Worm (Caenorhabditis elegans) whole organism, young adult: ENCODE measurements around the gene F10E7.11.

ENCODE experiments used
- B0019.2 ChIP-seq: fragments of 200-800 bp; sonication (Bioruptor generic); conservative IDR thresholded peaks from 2 replicates; pipeline ENCODE4 v1.3.6; 2022; ENCODE audit warnings: missing genetic modification reagents, missing genetic modification characterization, missing compliant biosample characterization
- B0336.3 ChIP-seq: fragments of 200-800 bp; sonication (Bioruptor generic); IDR thresholded peaks from 2 replicates; pipeline ENCODE4 v1.3.6; 2022; ENCODE audit warnings: missing genetic modification characterization, missing compliant biosample characterization
- C06A6.2 ChIP-seq: fragments of 200-800 bp; sonication (Bioruptor generic); conservative IDR thresholded peaks from 2 replicates; pipeline ENCODE4 v1.3.6; 2022; ENCODE audit warnings: missing genetic modification characterization, missing compliant biosample characterization
- D2030.7 ChIP-seq: fragments of 200-800 bp; sonication (Bioruptor generic); IDR thresholded peaks from 2 replicates; pipeline ENCODE4 v1.3.6; 2022; ENCODE audit warnings: missing genetic modification reagents, missing genetic modification characterization, missing compliant biosample characterization
- F22D6.2 ChIP-seq: sonication (generic microtip); optimal IDR thresholded peaks from 2 replicates; lab custom pipeline; 2016; ENCODE audit warnings: mild to moderate bottlenecking, missing genetic modification characterization, missing compliant biosample characterization
- F39B2.1 ChIP-seq: fragments of 200-800 bp; sonication (Bioruptor generic); IDR thresholded peaks from 2 replicates; pipeline ENCODE4 v1.3.6; 2022; ENCODE audit warnings: missing genetic modification reagents, missing genetic modification characterization, missing compliant biosample characterization
- F49E8.2 ChIP-seq: sonication (generic microtip); optimal IDR thresholded peaks from 3 replicates; lab custom pipeline; 2017; ENCODE audit warnings: missing genetic modification characterization, mild to moderate bottlenecking, missing compliant biosample characterization, antibody characterized with exemption, moderate library complexity; ENCODE audit not compliant: insufficient read depth
- F52B5.7 ChIP-seq: sonication (generic microtip); optimal IDR thresholded peaks from 2 replicates; lab custom pipeline; 2016; ENCODE audit warnings: mild to moderate bottlenecking, missing genetic modification characterization, missing compliant biosample characterization
- F57C9.4 ChIP-seq: sonication (generic microtip); optimal IDR thresholded peaks from 2 replicates; lab custom pipeline; 2017; ENCODE audit warnings: mild to moderate bottlenecking, missing genetic modification characterization, missing compliant biosample characterization
- K12H6.12 ChIP-seq: fragments of 200-800 bp; sonication (Bioruptor generic); optimal IDR thresholded peaks from 2 replicates; lab custom pipeline; 2018; ENCODE audit warnings: mild to moderate bottlenecking, missing genetic modification characterization, missing compliant biosample characterization
- T26A5.8 ChIP-seq: sonication (generic microtip); optimal IDR thresholded peaks from 2 replicates; lab custom pipeline; 2016; ENCODE audit warnings: missing genetic modification characterization, missing compliant biosample characterization
- Y56A3A.18 ChIP-seq: fragments of 200-800 bp; sonication (Bioruptor generic); IDR thresholded peaks from 2 replicates; pipeline ENCODE4 v1.3.6; 2022; ENCODE audit warnings: missing genetic modification reagents, missing genetic modification characterization, missing compliant biosample characterization
- ZK185.1 ChIP-seq: sonication (generic microtip); optimal IDR thresholded peaks from 2 replicates; lab custom pipeline; 2016; ENCODE audit warnings: mild to moderate bottlenecking, missing genetic modification characterization, missing compliant biosample characterization; ENCODE audit not compliant: poor library complexity, severe bottlenecking
- aptf-3 ChIP-seq: fragments of 200-800 bp; sonication (Bioruptor generic); IDR thresholded peaks from 2 replicates; pipeline ENCODE4 v1.3.6; 2022; ENCODE audit warnings: missing genetic modification characterization, missing compliant biosample characterization
- attf-3 ChIP-seq: fragments of 200-800 bp; sonication (Bioruptor generic); conservative IDR thresholded peaks from 2 replicates; pipeline ENCODE4 v1.3.6; 2022; ENCODE audit warnings: missing genetic modification reagents, missing genetic modification characterization, missing compliant biosample characterization
- attf-5 ChIP-seq: fragments of 200-800 bp; sonication (Bioruptor generic); optimal IDR thresholded peaks from 2 replicates; lab custom pipeline; 2018; ENCODE audit warnings: mild to moderate bottlenecking, missing genetic modification characterization, missing compliant biosample characterization
- ceh-91 ChIP-seq: fragments of 200-800 bp; sonication (Bioruptor generic); IDR thresholded peaks from 2 replicates; pipeline ENCODE4 v1.3.6; 2022; ENCODE audit warnings: missing genetic modification reagents, missing genetic modification characterization, missing compliant biosample characterization
- efl-1 ChIP-seq: fragments of 150-350 bp; optimal IDR thresholded peaks from 2 replicates; lab custom pipeline; 2014; ENCODE audit warnings: missing biosample characterization, missing genetic modification reagents, missing genetic modification characterization
- ekl-4 ChIP-seq: fragments of 200-800 bp; sonication (Bioruptor generic); IDR thresholded peaks from 2 replicates; pipeline ENCODE4 v1.3.6; 2022; ENCODE audit warnings: missing genetic modification reagents, missing genetic modification characterization, missing compliant biosample characterization
- ets-4 ChIP-seq: fragments of 200-800 bp; sonication (Bioruptor generic); optimal IDR thresholded peaks from 2 replicates; lab custom pipeline; 2018; ENCODE audit warnings: mild to moderate bottlenecking, missing genetic modification characterization, missing compliant biosample characterization
- hmg-1.2 ChIP-seq: fragments of 200-800 bp; sonication (Bioruptor generic); IDR thresholded peaks from 2 replicates; pipeline ENCODE4 v1.3.6; 2022; ENCODE audit warnings: missing genetic modification reagents, missing genetic modification characterization, missing compliant biosample characterization
- hrde-1 ChIP-seq: sonication (generic microtip); optimal IDR thresholded peaks from 2 replicates; lab custom pipeline; 2016; ENCODE audit warnings: missing genetic modification characterization, mild to moderate bottlenecking, missing compliant biosample characterization, moderate library complexity, missing genotype, missing genetic modification reagents, borderline replicate concordance
- lin-40 ChIP-seq: sonication (generic microtip); optimal IDR thresholded peaks from 2 replicates; lab custom pipeline; 2016; ENCODE audit warnings: missing genetic modification characterization, mild to moderate bottlenecking, missing compliant biosample characterization, missing genotype, missing genetic modification reagents
- lin-54 ChIP-seq: fragments of 200-800 bp; sonication (Bioruptor generic); optimal IDR thresholded peaks from 2 replicates; lab custom pipeline; 2018; ENCODE audit warnings: mild to moderate bottlenecking, missing genetic modification characterization, missing compliant biosample characterization
- madf-6 ChIP-seq: fragments of 200-800 bp; sonication (Bioruptor generic); IDR thresholded peaks from 2 replicates; pipeline ENCODE4 v1.3.6; 2022; ENCODE audit warnings: missing genetic modification reagents, missing genetic modification characterization, missing compliant biosample characterization
- mxl-1 ChIP-seq: sonication (generic microtip); optimal IDR thresholded peaks from 2 replicates; lab custom pipeline; 2016; ENCODE audit warnings: missing genetic modification characterization, missing compliant biosample characterization
- nfya-1 ChIP-seq: sonication (generic microtip); optimal IDR thresholded peaks from 2 replicates; lab custom pipeline; 2017; ENCODE audit warnings: antibody characterized with exemption, missing compliant biosample characterization, missing genetic modification characterization, borderline replicate concordance; ENCODE audit not compliant: insufficient read depth
- nhr-120 ChIP-seq: fragments of 200-800 bp; sonication (Bioruptor generic); IDR thresholded peaks from 2 replicates; pipeline ENCODE4 v1.3.6; 2022; ENCODE audit warnings: missing genetic modification characterization, missing compliant biosample characterization
- nhr-179 ChIP-seq: sonication (generic microtip); optimal IDR thresholded peaks from 2 replicates; lab custom pipeline; 2016; ENCODE audit warnings: mild to moderate bottlenecking, missing genetic modification characterization, missing compliant biosample characterization
- nhr-80 ChIP-seq: sonication (generic microtip); optimal IDR thresholded peaks from 2 replicates; lab custom pipeline; 2016; ENCODE audit warnings: missing genetic modification characterization, missing compliant biosample characterization
- nhr-90 ChIP-seq: sonication (generic microtip); optimal IDR thresholded peaks from 2 replicates; lab custom pipeline; 2016; ENCODE audit warnings: missing genotype, mild to moderate bottlenecking, missing genetic modification characterization, missing compliant biosample characterization
- pbrm-1 ChIP-seq: fragments of 200-800 bp; sonication (Bioruptor generic); IDR thresholded peaks from 2 replicates; pipeline ENCODE4 v1.3.6; 2022; ENCODE audit warnings: missing genetic modification reagents, missing genetic modification characterization, missing compliant biosample characterization
- pha-4 ChIP-seq: fragments of 150-350 bp; sonication (generic microtip); optimal IDR thresholded peaks from 2 replicates; lab custom pipeline; 2014; ENCODE audit warnings: missing biosample characterization, missing genetic modification reagents, missing genetic modification characterization
- sdz-38 ChIP-seq: sonication (generic microtip); optimal IDR thresholded peaks from 2 replicates; lab custom pipeline; 2016; ENCODE audit warnings: missing genotype, missing genetic modification characterization, missing compliant biosample characterization
- snpc-1.1 ChIP-seq: sonication (generic microtip); optimal IDR thresholded peaks from 2 replicates; lab custom pipeline; 2017; ENCODE audit warnings: missing genetic modification characterization, mild to moderate bottlenecking, missing compliant biosample characterization, antibody characterized with exemption, moderate library complexity, missing genotype, missing genetic modification reagents; ENCODE audit not compliant: insufficient read depth
- snpc-1.3 ChIP-seq: sonication (generic microtip); optimal IDR thresholded peaks from 2 replicates; lab custom pipeline; 2017; ENCODE audit warnings: missing genetic modification characterization, mild to moderate bottlenecking, missing compliant biosample characterization, antibody characterized with exemption, moderate library complexity, missing genotype, missing genetic modification reagents; ENCODE audit not compliant: insufficient read depth
- snpc-3.4 ChIP-seq: sonication (generic microtip); optimal IDR thresholded peaks from 2 replicates; lab custom pipeline; 2017; ENCODE audit warnings: missing genetic modification characterization, mild to moderate bottlenecking, missing compliant biosample characterization, antibody characterized with exemption, moderate library complexity, missing genotype, missing genetic modification reagents
- snpc-4 ChIP-seq, 5 experiments: fragments of 150-350 bp in 1 of 5; sonication (generic microtip) in 4 of 5; optimal IDR thresholded peaks; 2 replicates each; lab custom pipeline; 2014 to 2018; ENCODE audit warnings: missing genetic modification characterization in 5 of 5, missing biosample characterization in 3 of 5, antibody characterized with exemption in 2 of 5, mild to moderate bottlenecking in 2 of 5, missing compliant biosample characterization in 2 of 5, missing genotype in 2 of 5, moderate library complexity in 2 of 5, missing genetic modification reagents in 1 of 5
- somi-1 ChIP-seq: fragments of 200-800 bp; sonication (Bioruptor generic); optimal IDR thresholded peaks from 2 replicates; lab custom pipeline; 2018; ENCODE audit warnings: mild to moderate bottlenecking, missing genetic modification characterization, missing compliant biosample characterization
- tbx-9 ChIP-seq: sonication (generic microtip); optimal IDR thresholded peaks from 2 replicates; lab custom pipeline; 2016; ENCODE audit warnings: borderline replicate concordance, missing genetic modification characterization, inconsistent platforms, missing compliant biosample characterization
- tlf-1 ChIP-seq: fragments of 200-800 bp; sonication (Bioruptor generic); optimal IDR thresholded peaks from 2 replicates; lab custom pipeline; 2018; ENCODE audit warnings: mild to moderate bottlenecking, missing genetic modification characterization, missing compliant biosample characterization
- ztf-18 ChIP-seq: sonication (generic microtip); optimal IDR thresholded peaks from 2 replicates; lab custom pipeline; 2016; ENCODE audit warnings: missing genotype, mild to moderate bottlenecking, missing genetic modification characterization, missing compliant biosample characterization

The F10E7.11 gene

DNA sequence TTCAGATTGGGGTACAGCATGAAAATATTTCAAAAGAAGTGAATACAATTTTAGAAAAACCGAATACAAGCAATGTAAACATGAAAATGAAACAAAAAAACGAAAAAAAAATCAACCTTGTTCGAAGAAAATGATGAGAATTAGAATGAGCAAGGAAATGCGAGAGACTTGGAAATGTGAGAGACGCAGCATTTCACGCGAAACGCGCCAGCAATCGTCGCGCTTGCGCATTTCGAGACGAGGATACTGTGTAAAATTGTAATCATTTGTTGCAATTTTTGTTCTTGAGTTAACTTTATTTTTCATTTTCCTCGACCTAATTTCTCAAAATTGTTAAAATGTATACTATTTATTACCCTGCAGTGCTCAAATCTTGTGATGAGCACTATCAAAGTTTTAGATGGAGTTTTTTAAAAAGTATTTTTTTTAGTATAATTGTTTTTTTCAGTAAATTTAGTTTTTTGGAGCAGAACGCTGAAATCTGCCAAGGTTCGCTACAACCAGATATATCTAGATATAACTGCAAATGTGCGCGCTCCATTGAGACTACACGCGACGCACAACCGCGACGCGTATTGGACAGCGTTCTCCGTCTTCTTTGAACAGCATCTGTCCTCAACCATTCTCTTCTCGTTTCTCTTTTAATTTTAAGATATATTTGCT lies 29.4 kb upstream of the F10E7.11 start, which contains the start of gene fust-1 (continued):
- TF ChIP-seq ets-4 (GFP tag; lab: Kevin White, UChicago) (peak; percentile 48), Y56A3A.18 (GFP tag; lab: Robert Waterston, UW) (peak; percentile 87)

DNA sequence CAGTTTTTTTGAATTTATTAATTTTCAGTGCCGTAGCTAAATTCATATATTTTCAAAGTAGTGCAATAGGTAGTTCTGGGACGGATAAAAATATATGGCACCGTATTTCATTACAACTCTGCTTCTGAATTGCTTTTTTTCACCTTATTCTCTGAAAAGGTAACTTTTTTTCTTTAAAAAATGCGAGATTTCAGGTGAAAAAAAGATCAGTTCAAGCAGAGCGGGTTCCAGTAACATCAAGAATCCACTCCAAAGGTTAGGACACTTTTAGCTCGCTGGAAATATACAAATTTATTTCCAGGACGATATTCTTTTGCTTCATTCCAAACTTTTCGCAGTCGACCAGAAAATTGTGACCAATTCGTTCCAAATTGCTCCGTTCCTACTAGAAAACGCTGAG lies 25.4 kb upstream of the F10E7.11 start, which contains the start of gene T07F8.1:
Gene T07F8.1, plus strand, starts transcription at position 301 of the 400 bp plus-strand sequence.
- TF ChIP-seq nhr-120 (GFP tag; lab: Robert Waterston, UW): no peak
- no peak for TF ChIP-seq ets-4 (GFP tag; lab: Kevin White, UChicago)
- no peak for TF ChIP-seq nhr-90
- no peak for TF ChIP-seq nfya-1 (tag; lab: Kevin White, UChicago)
- no peak for TF ChIP-seq pbrm-1 (GFP tag; lab: Robert Waterston, UW)
- TF ChIP-seq F39B2.1: no peak
- TF ChIP-seq C06A6.2 (GFP tag; lab: Robert Waterston, UW): no peak
- no peak for TF ChIP-seq ekl-4 (GFP tag; lab: Robert Waterston, UW)
- TF ChIP-seq nhr-179 (tag; lab: Kevin White, UChicago): no peak
- TF ChIP-seq F52B5.7 (tag; lab: Kevin White, UChicago): no peak
- no peak for TF ChIP-seq madf-6
- no peak for TF ChIP-seq sdz-38 (tag; lab: Kevin White, UChicago)
- no peak for TF ChIP-seq aptf-3 (GFP tag; lab: Robert Waterston, UW)
- no peak for TF ChIP-seq mxl-1 (tag; lab: Kevin White, UChicago)
- TF ChIP-seq attf-5 (GFP tag; lab: Kevin White, UChicago): no peak
- TF ChIP-seq hrde-1 (tag; lab: Kevin White, UChicago): no peak
- TF ChIP-seq F57C9.4 (tag; lab: Kevin White, UChicago): no peak

DNA sequence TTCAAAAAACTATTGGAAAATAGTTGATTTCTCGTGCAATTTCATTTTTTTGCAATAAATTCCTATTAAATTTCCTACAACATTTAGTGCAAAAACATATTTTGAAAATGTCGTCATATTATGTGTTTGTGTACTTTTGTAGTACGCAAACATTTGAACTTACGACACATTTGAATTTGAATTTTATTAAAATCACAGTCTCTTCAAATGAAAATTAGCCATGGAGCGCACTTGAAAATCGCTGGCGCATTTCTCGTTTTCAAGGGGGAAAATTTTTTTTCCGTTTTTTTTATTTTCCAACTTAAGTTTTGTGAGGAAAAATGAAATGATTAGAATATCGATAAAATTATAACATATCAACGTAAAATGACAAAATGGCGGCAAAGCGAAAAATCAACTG lies 24.9 kb upstream of the F10E7.11 start:
- TF ChIP-seq snpc-3.4 (tag; lab: Kevin White, UChicago) (peak; percentile 78), attf-3 (GFP tag; lab: Robert Waterston, UW) (peak; percentile 31; the same call in 1 of the 2 replicates), tbx-9 (tag; lab: Kevin White, UChicago) (no peak), D2030.7 (GFP tag; lab: Robert Waterston, UW) (peak; percentile 60), snpc-1.3 (tag; lab: Kevin White, UChicago) (peak; percentile 73), ceh-91 (GFP tag; lab: Robert Waterston, UW) (peak; percentile 78), snpc-1.1 (tag; lab: Kevin White, UChicago) (peak; percentile 65), pha-4 (tag; lab: Kevin White, UChicago) (no peak), attf-5 (GFP tag; lab: Kevin White, UChicago) (peak; percentile 68), T26A5.8 (no peak), somi-1 (GFP tag; lab: Kevin White, UChicago) (no peak), tlf-1 (peak; percentile 55), lin-54 (GFP tag; lab: Kevin White, UChicago) (peak; percentile 85), K12H6.12 (tag; lab: Kevin White, UChicago) (no peak), hrde-1 (tag; lab: Kevin White, UChicago) (peak; percentile 46), hmg-1.2 (GFP tag; lab: Robert Waterston, UW) (peak; percentile 53; the same call in 1 of the 2 replicates), ekl-4 (GFP tag; lab: Robert Waterston, UW) (0 out of 2 replicates have a peak, but pooled peaks have one; percentile 17), lin-40 (tag; lab: Kevin White, UChicago) (peak; percentile 27), ZK185.1 (tag; lab: Kevin White, UChicago) (peak; percentile 35), F49E8.2 (peak; percentile 70), efl-1 (GFP tag; lab: Kevin White, UChicago) (peak; percentile 45), B0336.3 (GFP tag; lab: Robert Waterston, UW) (no peak), snpc-4 (GFP tag; optimal IDR thresholded peaks at IDR 0.05; lab: Kevin White, UChicago) (peak; percentile 18), snpc-4 (tag; optimal IDR thresholded peaks at IDR 0.05; lab: Kevin White, UChicago) (peak in 2 of 4 experiments; percentile 28 to 32), F22D6.2 (tag; lab: Kevin White, UChicago) (no peak), nhr-80 (no peak), B0019.2 (peak; percentile 61), ztf-18 (tag; lab: Kevin White, UChicago) (peak; percentile 91)
